Worm (Caenorhabditis elegans): Measurements from ENCODE around the gene hpo-26.
A peak's percentile ranks its signal among the peaks of the same experiment; 100 is the strongest.

The hpo-26 gene

ce11 chrV:6517305-6518224, 15.3 kb downstream of the hpo-26 start:
- TF ChIP-seq mdl-1 (tag; optimal IDR thresholded peaks at IDR 0.05) (peak; percentile 73), pha-4 (tag; optimal IDR thresholded peaks at IDR 0.05) (peak; percentile 72), lsy-12 (tag; optimal IDR thresholded peaks at IDR 0.05) (no peak), nhr-28 (tag; optimal IDR thresholded peaks at IDR 0.05) (no peak), nhr-43 (tag; optimal IDR thresholded peaks at IDR 0.05; ENCODE audit: poor library complexity, severe bottlenecking) (peak; percentile 70), elt-1 (tag; optimal IDR thresholded peaks at IDR 0.05) (peak; percentile 52), ceh-82 (tag; optimal IDR thresholded peaks at IDR 0.05) (no peak), lin-39 (tag; optimal IDR thresholded peaks at IDR 0.05) (peak; percentile 11), ztf-4 (tag; optimal IDR thresholded peaks at IDR 0.05) (no peak), ama-1 (optimal IDR thresholded peaks at IDR 0.05) (peak; percentile 74), nhr-67 (tag; optimal IDR thresholded peaks at IDR 0.05) (no peak), jun-1 (tag; optimal IDR thresholded peaks at IDR 0.05) (peak; percentile 22), elt-2 (tag; optimal IDR thresholded peaks at IDR 0.05) (peak; percentile 35), pqm-1 (tag; optimal IDR thresholded peaks at IDR 0.05) (peak; percentile 18), nhr-25 (tag; optimal IDR thresholded peaks at IDR 0.05) (peak; percentile 86), nhr-23 (tag; optimal IDR thresholded peaks at IDR 0.05) (peak; percentile 37)

ce11 chrV:6516491-6517304, 16.2 kb downstream of the hpo-26 start, which contains the start of gene mdh-1:
Gene mdh-1 (minus strand): TSS chrV:6516526.
- TF ChIP-seq nhr-43 (tag; optimal IDR thresholded peaks at IDR 0.05; ENCODE audit: poor library complexity, severe bottlenecking) (no peak), ceh-28 (tag; optimal IDR thresholded peaks at IDR 0.05) (peak; percentile 55), snpc-4 (tag; optimal IDR thresholded peaks at IDR 0.05) (peak; percentile 21), nhr-237 (tag; optimal IDR thresholded peaks at IDR 0.05) (no peak), pha-4 (tag; optimal IDR thresholded peaks at IDR 0.05) (peak; percentile 70), lin-15B (tag; optimal IDR thresholded peaks at IDR 0.05) (peak; percentile 38), nhr-11 (tag; optimal IDR thresholded peaks at IDR 0.05) (no peak), nhr-76 (tag; optimal IDR thresholded peaks at IDR 0.05) (no peak), elt-2 (tag; optimal IDR thresholded peaks at IDR 0.05) (peak; percentile 30), hmg-11 (tag; optimal IDR thresholded peaks at IDR 0.05) (peak; percentile 31), nfya-1 (tag; optimal IDR thresholded peaks at IDR 0.05; ENCODE audit: insufficient read depth) (peak; percentile 10), egl-27 (tag; optimal IDR thresholded peaks at IDR 0.05) (no peak)

ce11 chrV:6515344-6515743, 17.5 kb downstream of the hpo-26 start:
- TF ChIP-seq ztf-4 (tag; optimal IDR thresholded peaks at IDR 0.05) (no peak), ceh-16 (tag; optimal IDR thresholded peaks at IDR 0.05) (no peak), fkh-2 (tag; optimal IDR thresholded peaks at IDR 0.05) (no peak), zag-1 (tag; optimal IDR thresholded peaks at IDR 0.05) (no peak), nhr-77 (tag; optimal IDR thresholded peaks at IDR 0.05) (no peak), lin-15B (tag; optimal IDR thresholded peaks at IDR 0.05) (no peak), egl-27 (tag; optimal IDR thresholded peaks at IDR 0.05) (no peak), elt-3 (tag; optimal IDR thresholded peaks at IDR 0.05) (no peak), nhr-12 (tag; optimal IDR thresholded peaks at IDR 0.05) (no peak), nhr-23 (tag; optimal IDR thresholded peaks at IDR 0.05) (no peak), sea-2 (GFP tag; optimal IDR thresholded peaks at IDR 0.05) (no peak), ceh-9 (tag; optimal IDR thresholded peaks at IDR 0.05) (no peak)

ce11 chrV:6514887-6515324, 18.0 kb downstream of the hpo-26 start, which contains the start of gene dpy-11:
Gene dpy-11 (minus strand): TSS chrV:6515240.
- TF ChIP-seq elt-2 (tag; optimal IDR thresholded peaks at IDR 0.05) (peak; percentile 29), nfya-1 (tag; optimal IDR thresholded peaks at IDR 0.05; ENCODE audit: insufficient read depth) (peak; percentile 14), mml-1 (tag; optimal IDR thresholded peaks at IDR 0.05) (no peak), skn-1 (tag; optimal IDR thresholded peaks at IDR 0.05) (no peak), lsy-12 (tag; optimal IDR thresholded peaks at IDR 0.05) (peak; percentile 46), ceh-28 (tag; optimal IDR thresholded peaks at IDR 0.05) (peak; percentile 10), nhr-23 (tag; optimal IDR thresholded peaks at IDR 0.05) (peak; percentile 66), tbx-2 (tag; optimal IDR thresholded peaks at IDR 0.05) (peak; percentile 43), nhr-76 (tag; optimal IDR thresholded peaks at IDR 0.05) (no peak), fkh-2 (tag; optimal IDR thresholded peaks at IDR 0.05) (no peak), lin-39 (tag; optimal IDR thresholded peaks at IDR 0.05) (peak; percentile 24), elt-3 (tag; optimal IDR thresholded peaks at IDR 0.05) (peak in 1 of 3 experiments; percentile 85), ama-1 (optimal IDR thresholded peaks at IDR 0.05) (peak; percentile 99), sea-2 (GFP tag; optimal IDR thresholded peaks at IDR 0.05) (no peak), nhr-43 (tag; optimal IDR thresholded peaks at IDR 0.05; ENCODE audit: poor library complexity, severe bottlenecking) (peak; percentile 85), nhr-237 (tag; optimal IDR thresholded peaks at IDR 0.05) (no peak), R02D3.7 (tag; optimal IDR thresholded peaks at IDR 0.05) (no peak), ceh-16 (tag; optimal IDR thresholded peaks at IDR 0.05) (no peak), mdl-1 (tag; optimal IDR thresholded peaks at IDR 0.05) (no peak), nhr-25 (tag; optimal IDR thresholded peaks at IDR 0.05) (peak; percentile 66), egl-5 (tag; optimal IDR thresholded peaks at IDR 0.05) (peak; percentile 52)
